1 worm cellular context compared by ENCODE assay signal in the genomic region with DNA sequence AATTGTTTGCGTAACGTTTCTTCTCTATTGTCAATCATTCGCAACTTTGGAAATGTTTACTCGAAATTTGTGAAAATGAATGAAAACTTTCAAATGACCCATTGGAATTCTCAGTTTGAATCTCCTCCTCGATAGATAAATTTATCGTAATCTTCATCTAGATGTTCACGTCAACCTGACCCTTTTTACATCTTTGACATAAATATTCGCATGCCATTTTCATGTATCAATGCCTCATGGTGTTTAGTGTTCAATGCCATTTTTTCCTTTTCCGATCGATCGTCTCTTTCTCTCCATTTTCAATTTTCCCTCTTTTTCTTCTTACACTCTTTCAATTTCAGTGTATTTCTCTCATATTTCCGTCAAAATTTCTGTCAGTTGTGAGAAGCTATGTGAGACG.
TF ChIP-seq lines count a peak whose summit lies in the region.

No protein-coding gene starts in this region.

TF ChIP-seq in whole organism, L1 larva, 84 proteins besides CTCF, POLR2A, EP300 and RAD21 (continued from another document):
- no peak for TF ChIP-seq ces-1 (GFP tag; optimal IDR thresholded peaks at IDR 0.05; lab: Kevin White, UChicago)
- no peak for TF ChIP-seq irx-1 (tag; optimal IDR thresholded peaks at IDR 0.05; lab: Kevin White, UChicago)
- no peak for TF ChIP-seq F16B12.6 (tag; optimal IDR thresholded peaks at IDR 0.05; lab: Kevin White, UChicago)
- no peak for TF ChIP-seq hpl-2 (GFP tag; optimal IDR thresholded peaks at IDR 0.05; lab: Kevin White, UChicago)
- TF ChIP-seq C34B4.2 (tag; optimal IDR thresholded peaks at IDR 0.05; lab: Kevin White, UChicago), result no peak
- peak; percentile 72 for TF ChIP-seq nhr-85 (tag; lab: Kevin White, UChicago)
- no peak for TF ChIP-seq xbp-1 (tag; optimal IDR thresholded peaks at IDR 0.05; lab: Kevin White, UChicago)
- TF ChIP-seq mdl-1 (tag; optimal IDR thresholded peaks at IDR 0.05; lab: Kevin White, UChicago), result no peak
- TF ChIP-seq snu-23 (GFP tag; optimal IDR thresholded peaks at IDR 0.05; lab: Kevin White, UChicago), result peak; percentile 25
- TF ChIP-seq tlp-1 (tag; optimal IDR thresholded peaks at IDR 0.05; lab: Kevin White, UChicago), result no peak
- TF ChIP-seq unc-98 (GFP tag; IDR thresholded peaks at IDR 0.05; lab: Robert Waterston, UW), result no peak
- TF ChIP-seq lin-13 (GFP tag; optimal IDR thresholded peaks at IDR 0.05; lab: Kevin White, UChicago), result no peak
- TF ChIP-seq nhr-237 (tag; optimal IDR thresholded peaks at IDR 0.05; lab: Kevin White, UChicago), result no peak
- TF ChIP-seq ceh-8 (GFP tag; optimal IDR thresholded peaks at IDR 0.05; lab: Kevin White, UChicago), result no peak
